Worm (Caenorhabditis elegans) whole organism, mixed stage, embryonic: ENCODE results near the gene R08D7.5.

Experiments used
- bed-3 ChIP-seq: fragments of 200-800 bp; sonication (Bioruptor generic); optimal IDR thresholded peaks from 3 replicates; lab custom pipeline; 2018; ENCODE audit warnings: mild to moderate bottlenecking, missing genetic modification characterization, moderate library complexity, missing compliant biosample characterization
- ceh-39 ChIP-seq: fragments of 150-350 bp; optimal IDR thresholded peaks from 2 replicates; lab custom pipeline; 2014; ENCODE audit warnings: missing biosample characterization, missing genetic modification characterization
- ceh-43 ChIP-seq: fragments of 200-800 bp; sonication (Bioruptor generic); optimal IDR thresholded peaks from 2 replicates; lab custom pipeline; 2018; ENCODE audit warnings: mild to moderate bottlenecking, missing genetic modification characterization, moderate library complexity, missing compliant biosample characterization
- ceh-83 ChIP-seq: fragments of 200-800 bp; sonication (Bioruptor generic); optimal IDR thresholded peaks from 2 replicates; lab custom pipeline; 2018; ENCODE audit warnings: mild to moderate bottlenecking, missing genetic modification characterization, missing compliant biosample characterization
- ces-1 ChIP-seq: fragments of 150-350 bp; optimal IDR thresholded peaks from 2 replicates; lab custom pipeline; 2014; ENCODE audit warnings: missing biosample characterization, missing genetic modification reagents, missing genetic modification characterization
- drap-1 ChIP-seq: fragments of 200-800 bp; sonication (Bioruptor generic); optimal IDR thresholded peaks from 3 replicates; lab custom pipeline; 2018; ENCODE audit warnings: mild to moderate bottlenecking, missing genetic modification characterization, missing compliant biosample characterization
- elt-1 ChIP-seq: sonication (generic microtip); optimal IDR thresholded peaks from 2 replicates; lab custom pipeline; 2017; ENCODE audit warnings: missing genetic modification characterization, mild to moderate bottlenecking, missing compliant biosample characterization, antibody characterized with exemption, moderate library complexity, borderline replicate concordance; ENCODE audit not compliant: insufficient read depth
- elt-3 ChIP-seq: fragments of 150-350 bp; optimal IDR thresholded peaks from 2 replicates; lab custom pipeline; 2014; ENCODE audit warnings: missing biosample characterization, missing genetic modification characterization
- flh-1 ChIP-seq: fragments of 200-800 bp; sonication (Bioruptor generic); optimal IDR thresholded peaks from 2 replicates; lab custom pipeline; 2018; ENCODE audit warnings: mild to moderate bottlenecking, missing genetic modification characterization, moderate library complexity, missing compliant biosample characterization
- ham-2 ChIP-seq: fragments of 200-800 bp; sonication (Bioruptor generic); optimal IDR thresholded peaks from 2 replicates; lab custom pipeline; 2018; ENCODE audit warnings: mild to moderate bottlenecking, missing genetic modification characterization, missing compliant biosample characterization
- lin-13 ChIP-seq: fragments of 150-350 bp; optimal IDR thresholded peaks from 2 replicates; lab custom pipeline; 2014; ENCODE audit warnings: missing biosample characterization, missing genetic modification characterization
- lsy-2 ChIP-seq: fragments of 150-350 bp; optimal IDR thresholded peaks from 2 replicates; lab custom pipeline; 2014; ENCODE audit warnings: missing biosample characterization, missing genetic modification characterization
- mab-5 ChIP-seq: fragments of 150-350 bp; optimal IDR thresholded peaks from 2 replicates; lab custom pipeline; 2014; ENCODE audit warnings: missing biosample characterization, missing genetic modification characterization
- mep-1 ChIP-seq: fragments of 150-350 bp; optimal IDR thresholded peaks from 2 replicates; lab custom pipeline; 2017; ENCODE audit warnings: missing biosample characterization, missing genetic modification reagents, missing genetic modification characterization, inconsistent platforms
- nhr-12 ChIP-seq: fragments of 150-350 bp; optimal IDR thresholded peaks from 2 replicates; lab custom pipeline; 2014; ENCODE audit warnings: missing biosample characterization, missing genetic modification characterization
- nhr-2 ChIP-seq: fragments of 150-350 bp; optimal IDR thresholded peaks from 2 replicates; lab custom pipeline; 2014; ENCODE audit warnings: missing biosample characterization, missing genetic modification characterization
- nhr-237 ChIP-seq: fragments of 150-350 bp; optimal IDR thresholded peaks from 2 replicates; lab custom pipeline; 2014; ENCODE audit warnings: missing biosample characterization, missing genetic modification characterization
- nhr-28 ChIP-seq: fragments of 150-350 bp; optimal IDR thresholded peaks from 2 replicates; lab custom pipeline; 2014; ENCODE audit warnings: missing biosample characterization, missing genetic modification characterization
- nhr-76 ChIP-seq: sonication (generic microtip); optimal IDR thresholded peaks from 2 replicates; lab custom pipeline; 2017; ENCODE audit warnings: missing biosample characterization, missing genetic modification characterization
- pha-4 ChIP-seq: fragments of 150-350 bp; optimal IDR thresholded peaks from 2 replicates; lab custom pipeline; 2018; ENCODE audit warnings: missing biosample characterization, missing genetic modification reagents, missing genetic modification characterization
- sem-2 ChIP-seq: fragments of 200-800 bp; sonication (Bioruptor generic); optimal IDR thresholded peaks from 2 replicates; lab custom pipeline; 2018; ENCODE audit warnings: mild to moderate bottlenecking, missing genetic modification characterization, missing compliant biosample characterization
- snpc-4 ChIP-seq: fragments of 150-350 bp; optimal IDR thresholded peaks from 2 replicates; lab custom pipeline; 2014; ENCODE audit warnings: missing biosample characterization, missing genetic modification characterization
- tbx-8 ChIP-seq: fragments of 200-800 bp; sonication (Bioruptor generic); optimal IDR thresholded peaks from 2 replicates; lab custom pipeline; 2018; ENCODE audit warnings: mild to moderate bottlenecking, missing genetic modification characterization, moderate library complexity, missing compliant biosample characterization
- unc-120 ChIP-seq: sonication (generic microtip); optimal IDR thresholded peaks from 2 replicates; lab custom pipeline; 2017; ENCODE audit warnings: missing genetic modification characterization, missing compliant biosample characterization; ENCODE audit not compliant: poor library complexity, severe bottlenecking
- unc-39 ChIP-seq: fragments of 150-350 bp; optimal IDR thresholded peaks from 2 replicates; lab custom pipeline; 2014; ENCODE audit warnings: missing biosample characterization, missing genetic modification characterization
- unc-62 ChIP-seq: fragments of 150-350 bp; optimal IDR thresholded peaks from 2 replicates; lab custom pipeline; 2014; ENCODE audit warnings: missing biosample characterization, missing genetic modification reagents, missing genetic modification characterization
- zip-8 ChIP-seq: fragments of 150-350 bp; optimal IDR thresholded peaks from 2 replicates; lab custom pipeline; 2014; ENCODE audit warnings: missing biosample characterization, missing genetic modification characterization
- ztf-11 ChIP-seq: fragments of 150-350 bp; optimal IDR thresholded peaks from 2 replicates; lab custom pipeline; 2014; ENCODE audit warnings: missing biosample characterization, missing genetic modification characterization

R08D7.5 gene

DNA sequence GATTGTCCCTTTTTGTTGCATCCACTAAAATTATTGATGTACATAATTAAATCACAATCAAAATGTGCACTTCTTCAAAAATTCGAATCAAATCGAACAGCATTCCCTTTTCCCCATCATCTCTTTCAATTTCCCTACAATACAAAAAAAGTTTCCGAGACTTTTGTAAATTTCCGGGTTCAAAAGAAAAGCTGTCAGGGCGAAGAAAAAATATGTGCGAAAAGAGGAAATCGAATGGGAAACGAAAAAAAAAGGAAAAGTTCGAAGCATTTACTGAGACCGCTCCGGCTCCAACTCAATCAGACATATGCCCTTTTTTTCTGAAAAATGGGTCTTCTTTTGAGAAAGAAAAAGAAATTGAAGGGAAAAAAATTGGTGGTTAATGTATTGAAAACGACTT, 24.8 kb upstream of the R08D7.5 start:
- no peak for TF ChIP-seq pha-4
- no peak for TF ChIP-seq ztf-11 (tag; lab: Kevin White, UChicago)
- no peak for TF ChIP-seq mep-1
- no peak for TF ChIP-seq flh-1 (GFP tag; lab: Kevin White, UChicago)
- no peak for TF ChIP-seq ces-1 (GFP tag; lab: Kevin White, UChicago)
- TF ChIP-seq, all 35 proteins: peak for 0

- TF ChIP-seq unc-39 (no peak), ceh-83 (GFP tag; lab: Kevin White, UChicago) (no peak), nhr-76 (no peak), ztf-11 (tag; lab: Kevin White, UChicago) (no peak), lin-13 (tag; lab: Kevin White, UChicago) (no peak), lsy-2 (tag; lab: Kevin White, UChicago) (no peak), unc-62 (GFP tag; lab: Kevin White, UChicago) (no peak), drap-1 (GFP tag; lab: Kevin White, UChicago) (no peak), bed-3 (GFP tag; lab: Kevin White, UChicago) (no peak), ceh-39 (tag; lab: Kevin White, UChicago) (no peak), mab-5 (tag; lab: Kevin White, UChicago) (no peak), ham-2 (GFP tag; lab: Kevin White, UChicago) (no peak), mep-1 (no peak), sem-2 (GFP tag; lab: Kevin White, UChicago) (no peak), unc-120 (tag; lab: Kevin White, UChicago) (no peak), nhr-237 (tag; lab: Kevin White, UChicago) (no peak), ces-1 (GFP tag; lab: Kevin White, UChicago) (no peak), tbx-8 (GFP tag; lab: Kevin White, UChicago) (no peak), nhr-12 (no peak), zip-8 (tag; lab: Kevin White, UChicago) (no peak)
Observed at ce11 chrIII:8955536-8955935, 18.4 kb upstream of the R08D7.5 start.

ce11 chrIII:8956146-8956646, 17.7 kb upstream of the R08D7.5 start, which contains the start of the genes ZK643.5 and ZK643.2:
Gene ZK643.5, minus strand, starts transcription at chrIII:8956196.
Gene ZK643.2, plus strand, starts transcription at chrIII:8956540.
- TF ChIP-seq mab-5 (tag; lab: Kevin White, UChicago) (no peak), lin-13 (tag; lab: Kevin White, UChicago) (peak; percentile 23), pha-4 (peak; percentile 15), lsy-2 (tag; lab: Kevin White, UChicago) (peak; percentile 94), unc-62 (GFP tag; lab: Kevin White, UChicago) (no peak), bed-3 (GFP tag; lab: Kevin White, UChicago) (no peak), mep-1 (peak; percentile 69), elt-3 (tag; lab: Kevin White, UChicago) (no peak), ces-1 (GFP tag; lab: Kevin White, UChicago) (peak; percentile 64), ceh-39 (tag; lab: Kevin White, UChicago) (peak; percentile 97)

DNA sequence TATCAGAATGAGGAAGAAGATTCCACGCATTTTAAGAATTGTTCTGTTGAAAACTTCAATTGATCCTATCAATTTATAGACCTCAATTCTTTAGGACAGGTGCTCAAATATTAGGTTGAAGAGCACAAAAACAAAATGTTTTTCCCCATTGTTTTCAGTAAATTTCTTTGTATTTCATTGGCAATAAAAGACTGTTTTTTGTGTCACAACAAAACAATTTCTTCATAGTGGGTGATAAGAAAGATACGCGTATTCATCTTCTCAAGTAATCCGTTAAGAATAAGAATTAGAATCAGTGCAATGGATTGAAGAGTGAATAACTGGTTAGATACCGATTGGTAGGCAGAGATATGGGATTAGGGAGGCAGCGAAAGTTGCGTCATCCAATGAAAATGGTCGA, 13.3 kb upstream of the R08D7.5 start, which contains the start of gene ZK643.6:
Gene ZK643.6 (minus strand): TSS at position 101 of the 400 bp plus-strand sequence.
- TF ChIP-seq drap-1 (GFP tag; lab: Kevin White, UChicago): no peak
- TF ChIP-seq zip-8 (tag; lab: Kevin White, UChicago): peak; percentile 29
- TF ChIP-seq elt-3 (tag; lab: Kevin White, UChicago): no peak

DNA sequence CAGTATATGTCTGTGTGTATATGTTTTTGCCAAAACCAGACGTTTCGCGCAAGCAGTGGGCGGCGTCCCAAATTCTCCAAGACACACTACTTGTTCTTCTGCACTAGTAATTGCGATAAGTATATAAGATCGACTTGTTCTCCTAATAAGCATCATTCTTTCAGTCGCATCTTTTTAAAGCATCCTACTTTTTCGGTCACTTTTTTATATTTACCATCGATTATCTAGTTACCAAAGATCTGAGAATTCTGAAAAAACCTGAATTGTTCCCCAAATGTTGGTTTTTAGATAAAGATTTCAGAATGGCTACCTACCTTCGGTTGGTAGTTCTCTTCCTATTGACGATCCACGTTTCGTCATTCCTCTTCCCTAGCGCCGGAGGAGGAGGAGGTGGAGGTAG, 11.9 kb upstream of the R08D7.5 start, which contains the start of gene grl-25:
Gene grl-25 (plus strand): TSS at position 301 of the 400 bp plus-strand sequence.
- TF ChIP-seq flh-1 (GFP tag; lab: Kevin White, UChicago) (no peak), ceh-83 (GFP tag; lab: Kevin White, UChicago) (no peak), tbx-8 (GFP tag; lab: Kevin White, UChicago) (no peak), nhr-28 (tag; lab: Kevin White, UChicago) (no peak), lin-13 (tag; lab: Kevin White, UChicago) (no peak), elt-1 (tag; lab: Kevin White, UChicago) (no peak), nhr-76 (no peak), ztf-11 (tag; lab: Kevin White, UChicago) (no peak), nhr-2 (tag; lab: Kevin White, UChicago) (no peak), nhr-237 (tag; lab: Kevin White, UChicago) (no peak), pha-4 (no peak), snpc-4 (tag; lab: Kevin White, UChicago) (no peak), nhr-12 (no peak), unc-62 (GFP tag; lab: Kevin White, UChicago) (no peak), ceh-43 (GFP tag; lab: Kevin White, UChicago) (no peak), unc-39 (no peak), lsy-2 (tag; lab: Kevin White, UChicago) (no peak)
